Fruit fly (Drosophila melanogaster) whole organism, pupa: ENCODE results near the gene RpS26.
A peak's percentile ranks its signal among the peaks of the same experiment; 100 is the strongest.

Experiments
- CG10348 ChIP-seq: fragments of 200-800 bp; sonication (Bioruptor generic); IDR thresholded peaks from 2 replicates; pipeline ENCODE4 v1.3.6; 2022; ENCODE audit warnings: missing biosample characterization, missing genetic modification characterization
- CG13204 ChIP-seq: fragments of 200-800 bp; sonication (Bioruptor generic); optimal IDR thresholded peaks from 2 replicates; lab custom pipeline; 2018; ENCODE audit warnings: missing biosample characterization, mild to moderate bottlenecking, missing genetic modification characterization, moderate library complexity
- CG32121 ChIP-seq: fragments of 200-800 bp; sonication (Bioruptor generic); IDR thresholded peaks from 2 replicates; pipeline ENCODE4 v1.3.6; 2022; ENCODE audit warnings: missing biosample characterization, missing genetic modification characterization
- CG4496 ChIP-seq: fragments of 200-800 bp; sonication (Bioruptor generic); IDR thresholded peaks from 3 replicates; pipeline ENCODE4 v1.3.6; 2022; ENCODE audit warnings: missing biosample characterization, missing genetic modification characterization
- CG8301 ChIP-seq: fragments of 200-800 bp; sonication (Bioruptor generic); optimal IDR thresholded peaks from 2 replicates; lab custom pipeline; 2018; ENCODE audit warnings: missing biosample characterization, mild to moderate bottlenecking, missing genetic modification characterization
- CG9948 ChIP-seq: fragments of 200-800 bp; sonication (Bioruptor generic); optimal IDR thresholded peaks from 2 replicates; lab custom pipeline; 2018; ENCODE audit warnings: missing biosample characterization, mild to moderate bottlenecking, missing genetic modification characterization, moderate library complexity
- D1 ChIP-seq: fragments of 200-800 bp; sonication (Bioruptor generic); optimal IDR thresholded peaks from 2 replicates; lab custom pipeline; 2018; ENCODE audit warnings: missing biosample characterization, mild to moderate bottlenecking, missing genetic modification characterization, moderate library complexity
- EcR ChIP-seq: fragments of 200-800 bp; sonication (Bioruptor generic); optimal IDR thresholded peaks from 3 replicates; lab custom pipeline; 2019; ENCODE audit warnings: missing biosample characterization, missing genetic modification characterization, mild to moderate bottlenecking, moderate library complexity, missing genetic modification reagents
- Pif1A ChIP-seq: fragments of 200-800 bp; sonication (Bioruptor generic); optimal IDR thresholded peaks from 3 replicates; lab custom pipeline; 2016; ENCODE audit warnings: missing biosample characterization, missing genetic modification characterization
- Pif1B ChIP-seq: fragments of 200-800 bp; sonication (Bioruptor generic); optimal IDR thresholded peaks from 3 replicates; lab custom pipeline; 2016; ENCODE audit warnings: missing biosample characterization, missing genetic modification characterization
- Snoo ChIP-seq: fragments of 200-800 bp; sonication (Bioruptor generic); optimal IDR thresholded peaks from 3 replicates; lab custom pipeline; 2017; ENCODE audit warnings: missing biosample characterization, mild to moderate bottlenecking, missing genetic modification characterization, inconsistent platforms
- fd96Ca ChIP-seq: fragments of 200-800 bp; sonication (Bioruptor generic); IDR thresholded peaks from 3 replicates; pipeline ENCODE4 v1.3.6; 2022; ENCODE audit warnings: missing biosample characterization, missing genetic modification characterization
- gl ChIP-seq: fragments of 200-800 bp; sonication (Bioruptor generic); optimal IDR thresholded peaks from 2 replicates; lab custom pipeline; 2018; ENCODE audit warnings: missing biosample characterization, mild to moderate bottlenecking, missing genetic modification characterization
- rn ChIP-seq: fragments of 200-800 bp; sonication (Bioruptor generic); IDR thresholded peaks from 2 replicates; pipeline ENCODE4 v1.3.6; 2022; ENCODE audit warnings: missing biosample characterization, missing genetic modification characterization

DNA sequence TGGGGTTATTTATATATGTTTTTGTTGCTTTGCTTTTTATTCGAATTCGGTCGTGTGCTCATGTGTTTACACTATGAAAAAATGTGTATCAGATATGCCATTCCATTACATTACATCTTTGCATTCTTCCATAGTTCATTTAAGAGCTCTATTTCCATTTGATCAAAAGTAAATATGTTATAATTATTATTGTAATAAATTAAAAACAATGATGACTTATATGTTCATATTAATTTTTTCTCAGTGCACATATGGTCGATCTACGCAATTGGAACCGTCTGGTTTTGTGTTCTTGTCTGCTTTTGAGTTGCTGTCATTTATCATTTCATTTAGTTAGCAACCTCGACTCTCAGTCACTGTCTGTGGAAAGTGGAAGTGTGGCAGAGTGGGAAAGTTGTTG, 34.4 kb upstream of the RpS26 start:
- TF ChIP-seq CG32121 (peak; percentile 47; the same call in 1 of the 2 replicates), Pif1B (GFP tag; lab: Kevin White, UChicago) (peak; percentile 78), fd96Ca (GFP tag; lab: Robert Waterston, UW) (0 out of 3 replicates have a peak, but pooled peaks have one; percentile 25), gl (tag; lab: Kevin White, UChicago) (peak; percentile 77), CG8301 (tag; lab: Kevin White, UChicago) (peak; percentile 64), CG10348 (GFP tag; lab: Robert Waterston, UW) (no peak), Pif1A (GFP tag; lab: Kevin White, UChicago) (peak; percentile 85), EcR (GFP tag; lab: Kevin White, UChicago) (peak; percentile 78), rn (GFP tag; lab: Robert Waterston, UW) (peak; percentile 74), CG13204 (GFP tag; lab: Kevin White, UChicago) (peak; percentile 76), Snoo (tag; lab: Kevin White, UChicago) (peak; percentile 75), CG4496 (GFP tag; lab: Robert Waterston, UW) (peak; percentile 85), D1 (peak; percentile 73), CG9948 (tag; lab: Kevin White, UChicago) (peak; percentile 87)
